Fruit fly (Drosophila melanogaster) whole organism, embryonic: ENCODE data around the gene Pex5.

Source experiments
- Abd-B ChIP-seq: fragments of 200-800 bp; sonication (Bioruptor generic); optimal IDR thresholded peaks from 2 replicates; lab custom pipeline; 2018; ENCODE audit warnings: missing biosample characterization, mild to moderate bottlenecking, missing genetic modification characterization, moderate library complexity
- Antp ChIP-seq: fragments of 200-800 bp; sonication (Bioruptor generic); optimal IDR thresholded peaks from 3 replicates; lab custom pipeline; 2016; ENCODE audit warnings: missing biosample characterization, missing genetic modification characterization
- Atf-2 ChIP-seq: fragments of 200-800 bp; sonication (Bioruptor generic); optimal IDR thresholded peaks from 2 replicates; lab custom pipeline; 2016; ENCODE audit warnings: missing biosample characterization, missing genetic modification characterization
- B-H1 ChIP-seq: fragments of 200-800 bp; sonication (Bioruptor generic); IDR thresholded peaks from 3 replicates; pipeline ENCODE4 v1.3.6; 2022; ENCODE audit warnings: missing biosample characterization, missing genetic modification characterization
- Blimp-1 ChIP-seq: fragments of 200-800 bp; sonication (Bioruptor generic); optimal IDR thresholded peaks from 3 replicates; lab custom pipeline; 2018; ENCODE audit warnings: missing biosample characterization, missing genetic modification characterization, mild to moderate bottlenecking, moderate library complexity, missing genetic modification reagents
- Bteb2 ChIP-seq: fragments of 200-800 bp; sonication (Bioruptor generic); optimal IDR thresholded peaks from 2 replicates; lab custom pipeline; 2016; ENCODE audit warnings: missing biosample characterization, missing genetic modification characterization
- CG10209 ChIP-seq: fragments of 200-800 bp; sonication (Bioruptor generic); optimal IDR thresholded peaks from 3 replicates; lab custom pipeline; 2017; ENCODE audit warnings: missing biosample characterization, mild to moderate bottlenecking, missing genetic modification characterization, missing genetic modification reagents
- CG10366 ChIP-seq: fragments of 200-800 bp; sonication (Bioruptor generic); IDR thresholded peaks from 2 replicates; pipeline ENCODE4 v1.3.6; 2022; ENCODE audit warnings: missing biosample characterization, missing genetic modification characterization
- CG11398 ChIP-seq: fragments of 200-800 bp; sonication (Bioruptor generic); optimal IDR thresholded peaks from 2 replicates; lab custom pipeline; 2016; ENCODE audit warnings: missing biosample characterization, missing genetic modification characterization
- CG11504 ChIP-seq: fragments of 200-800 bp; sonication (Bioruptor generic); optimal IDR thresholded peaks from 3 replicates; lab custom pipeline; 2019; ENCODE audit warnings: missing biosample characterization, mild to moderate bottlenecking, missing genetic modification characterization, moderate library complexity
- CG13424 ChIP-seq: fragments of 200-800 bp; sonication (Bioruptor generic); optimal IDR thresholded peaks from 2 replicates; lab custom pipeline; 2019; ENCODE audit warnings: missing biosample characterization, mild to moderate bottlenecking, missing genetic modification characterization, moderate library complexity
- CG14710 ChIP-seq: fragments of 200-800 bp; sonication (Bioruptor generic); optimal IDR thresholded peaks from 3 replicates; lab custom pipeline; 2019; ENCODE audit warnings: missing biosample characterization, mild to moderate bottlenecking, missing genetic modification characterization, moderate library complexity
- CG15011 ChIP-seq: fragments of 200-800 bp; sonication (Bioruptor generic); optimal IDR thresholded peaks from 3 replicates; lab custom pipeline; 2018; ENCODE audit warnings: missing biosample characterization, mild to moderate bottlenecking, missing genetic modification characterization
- CG17912 ChIP-seq: fragments of 200-800 bp; sonication (Bioruptor generic); optimal IDR thresholded peaks from 2 replicates; lab custom pipeline; 2018; ENCODE audit warnings: missing biosample characterization, mild to moderate bottlenecking, missing genetic modification characterization
- CG18599 ChIP-seq: fragments of 200-800 bp; sonication (Bioruptor generic); optimal IDR thresholded peaks from 3 replicates; lab custom pipeline; 2017; ENCODE audit warnings: missing biosample characterization, missing genetic modification characterization, mild to moderate bottlenecking, moderate library complexity, missing genetic modification reagents
- CG2116 ChIP-seq: fragments of 200-800 bp; sonication (Bioruptor generic); optimal IDR thresholded peaks from 3 replicates; lab custom pipeline; 2018; ENCODE audit warnings: missing biosample characterization, mild to moderate bottlenecking, missing genetic modification characterization
- CG31388 ChIP-seq: fragments of 200-800 bp; sonication (Bioruptor generic); optimal IDR thresholded peaks from 2 replicates; lab custom pipeline; 2016; ENCODE audit warnings: missing biosample characterization, missing genetic modification characterization
- CG4617 ChIP-seq: fragments of 200-800 bp; sonication (Bioruptor generic); optimal IDR thresholded peaks from 3 replicates; lab custom pipeline; 2016; ENCODE audit warnings: missing biosample characterization, missing genetic modification characterization, borderline replicate concordance
- CG6272 ChIP-seq: fragments of 200-800 bp; sonication (Bioruptor generic); IDR thresholded peaks from 2 replicates; pipeline ENCODE4 v1.3.6; 2022; ENCODE audit warnings: missing biosample characterization, missing genetic modification characterization
- CG8478 ChIP-seq: fragments of >200 bp; optimal IDR thresholded peaks from 2 replicates; lab custom pipeline; 2018
- CG8924 ChIP-seq: fragments of 200-800 bp; optimal IDR thresholded peaks from 3 replicates; lab custom pipeline; 2019; ENCODE audit warnings: missing biosample characterization, mild to moderate bottlenecking, missing genetic modification characterization, moderate library complexity
- Dll ChIP-seq: fragments of 200-800 bp; sonication (Bioruptor generic); IDR thresholded peaks from 4 replicates; pipeline ENCODE4 v1.3.6; 2022; ENCODE audit warnings: missing biosample characterization, missing genetic modification characterization; ENCODE audit not compliant: partially characterized antibody
- Drgx ChIP-seq: fragments of 200-800 bp; sonication (Bioruptor generic); IDR thresholded peaks from 2 replicates; pipeline ENCODE4 v1.3.6; 2022; ENCODE audit warnings: missing biosample characterization, missing genetic modification characterization
- Mes4 ChIP-seq: fragments of 200-800 bp; sonication (Bioruptor generic); optimal IDR thresholded peaks from 2 replicates; lab custom pipeline; 2016; ENCODE audit warnings: missing biosample characterization, missing genetic modification characterization
- NC2α ChIP-seq: fragments of 200-800 bp; sonication (Bioruptor generic); optimal IDR thresholded peaks from 2 replicates; lab custom pipeline; 2016; ENCODE audit warnings: missing biosample characterization, missing genetic modification characterization
- Oaz ChIP-seq: fragments of 200-800 bp; sonication (Bioruptor generic); IDR thresholded peaks from 2 replicates; pipeline ENCODE4 v1.3.6; 2022; ENCODE audit warnings: missing biosample characterization, missing genetic modification characterization
- Opbp ChIP-seq: fragments of 200-800 bp; sonication (Bioruptor generic); IDR thresholded peaks from 3 replicates; pipeline ENCODE4 v1.3.6; 2022; ENCODE audit warnings: missing biosample characterization, missing genetic modification characterization; ENCODE audit not compliant: partially characterized antibody
- Sox102F ChIP-seq: fragments of 200-800 bp; sonication (Bioruptor generic); optimal IDR thresholded peaks from 2 replicates; lab custom pipeline; 2018; ENCODE audit warnings: missing biosample characterization, mild to moderate bottlenecking, missing genetic modification characterization, moderate library complexity
- Stat92E ChIP-seq, 3 experiments: fragments of >200 bp in 2 of 3; fragments of 200-800 bp in 1 of 3; sonication (Bioruptor generic) in 1 of 3; optimal IDR thresholded peaks; 2 replicates each; lab custom pipeline; 2017 to 2019; ENCODE audit warnings: missing biosample characterization in 3 of 3, missing genetic modification characterization in 3 of 3, mild to moderate bottlenecking in 1 of 3, moderate library complexity in 1 of 3
- abd-A ChIP-seq: fragments of 200-800 bp; sonication (Bioruptor generic); optimal IDR thresholded peaks from 3 replicates; lab custom pipeline; 2019; ENCODE audit warnings: missing biosample characterization, mild to moderate bottlenecking, missing genetic modification characterization, moderate library complexity
- amos ChIP-seq: fragments of 200-800 bp; sonication (Bioruptor generic); IDR thresholded peaks from 2 replicates; pipeline ENCODE4 v1.3.6; 2022; ENCODE audit warnings: missing biosample characterization, missing genetic modification characterization; ENCODE audit not compliant: partially characterized antibody
- ato ChIP-seq: fragments of 200-800 bp; sonication (Bioruptor generic); IDR thresholded peaks from 2 replicates; pipeline ENCODE4 v1.3.6; 2022; ENCODE audit warnings: missing biosample characterization, missing genetic modification characterization; ENCODE audit not compliant: partially characterized antibody
- bbx ChIP-seq: fragments of 200-800 bp; sonication (Bioruptor generic); IDR thresholded peaks from 2 replicates; pipeline ENCODE4 v1.3.6; 2022; ENCODE audit warnings: missing biosample characterization, missing genetic modification characterization; ENCODE audit not compliant: partially characterized antibody
- bigmax ChIP-seq: fragments of 200-800 bp; sonication (Bioruptor generic); optimal IDR thresholded peaks from 2 replicates; lab custom pipeline; 2018; ENCODE audit warnings: missing biosample characterization, mild to moderate bottlenecking, missing genetic modification characterization
- corto ChIP-seq: fragments of 200-800 bp; sonication (Bioruptor generic); optimal IDR thresholded peaks from 2 replicates; lab custom pipeline; 2016; ENCODE audit warnings: missing biosample characterization, mild to moderate bottlenecking, missing genetic modification characterization, moderate library complexity
- crol ChIP-seq: fragments of 200-800 bp; sonication (Bioruptor generic); IDR thresholded peaks from 2 replicates; pipeline ENCODE4 v1.3.6; 2022; ENCODE audit warnings: missing biosample characterization, missing genetic modification characterization
- gce ChIP-seq: fragments of 200-800 bp; sonication (Bioruptor generic); IDR thresholded peaks from 3 replicates; pipeline ENCODE4 v1.3.6; 2022; ENCODE audit warnings: missing biosample characterization, missing genetic modification characterization
- kay ChIP-seq: fragments of 200-800 bp; sonication (Bioruptor generic); optimal IDR thresholded peaks from 2 replicates; lab custom pipeline; 2016; ENCODE audit warnings: missing biosample characterization, missing genetic modification characterization
- luna ChIP-seq: fragments of 200-800 bp; sonication (Bioruptor generic); optimal IDR thresholded peaks from 2 replicates; lab custom pipeline; 2016; ENCODE audit warnings: missing biosample characterization, missing genetic modification characterization
- nerfin-1 ChIP-seq: fragments of 200-800 bp; sonication (Bioruptor generic); optimal IDR thresholded peaks from 3 replicates; lab custom pipeline; 2019; ENCODE audit warnings: missing biosample characterization, mild to moderate bottlenecking, missing genetic modification characterization, moderate library complexity
- nerfin-2 ChIP-seq: fragments of 200-800 bp; sonication (Bioruptor generic); IDR thresholded peaks from 2 replicates; pipeline ENCODE4 v1.3.6; 2022; ENCODE audit warnings: missing biosample characterization, missing genetic modification characterization; ENCODE audit not compliant: partially characterized antibody
- ranshi ChIP-seq: fragments of 200-800 bp; sonication (Bioruptor generic); IDR thresholded peaks from 2 replicates; pipeline ENCODE4 v1.3.6; 2022; ENCODE audit warnings: missing biosample characterization, missing genetic modification characterization
- slbo ChIP-seq: fragments of 200-800 bp; sonication (Bioruptor generic); IDR thresholded peaks from 2 replicates; pipeline ENCODE4 v1.3.6; 2022; ENCODE audit warnings: missing biosample characterization, missing genetic modification characterization
- sqz ChIP-seq: fragments of 200-800 bp; sonication (Bioruptor generic); optimal IDR thresholded peaks from 3 replicates; lab custom pipeline; 2018; ENCODE audit warnings: missing biosample characterization, mild to moderate bottlenecking, missing genetic modification characterization
- tap ChIP-seq: fragments of 200-800 bp; optimal IDR thresholded peaks from 3 replicates; lab custom pipeline; 2019; ENCODE audit warnings: missing biosample characterization, mild to moderate bottlenecking, missing genetic modification characterization, moderate library complexity
- tgo ChIP-seq: fragments of 200-800 bp; sonication (Bioruptor generic); IDR thresholded peaks from 3 replicates; pipeline ENCODE4 v1.3.6; 2022; ENCODE audit warnings: missing biosample characterization, missing genetic modification characterization
- vvl ChIP-seq: fragments of 200-800 bp; sonication (Bioruptor generic); IDR thresholded peaks from 2 replicates; pipeline ENCODE4 v1.3.6; 2022; ENCODE audit warnings: missing biosample characterization, missing genetic modification characterization
- wdn ChIP-seq: fragments of 200-800 bp; sonication (Bioruptor generic); IDR thresholded peaks from 2 replicates; pipeline ENCODE4 v1.3.6; 2022; ENCODE audit warnings: missing biosample characterization, missing genetic modification characterization
- yki ChIP-seq: fragments of >200 bp; optimal IDR thresholded peaks from 3 replicates; lab custom pipeline; 2018
- zen ChIP-seq: fragments of 200-800 bp; sonication (Bioruptor generic); optimal IDR thresholded peaks from 3 replicates; lab custom pipeline; 2018; ENCODE audit warnings: missing biosample characterization, mild to moderate bottlenecking, missing genetic modification characterization, moderate library complexity

Pex5 gene

DNA sequence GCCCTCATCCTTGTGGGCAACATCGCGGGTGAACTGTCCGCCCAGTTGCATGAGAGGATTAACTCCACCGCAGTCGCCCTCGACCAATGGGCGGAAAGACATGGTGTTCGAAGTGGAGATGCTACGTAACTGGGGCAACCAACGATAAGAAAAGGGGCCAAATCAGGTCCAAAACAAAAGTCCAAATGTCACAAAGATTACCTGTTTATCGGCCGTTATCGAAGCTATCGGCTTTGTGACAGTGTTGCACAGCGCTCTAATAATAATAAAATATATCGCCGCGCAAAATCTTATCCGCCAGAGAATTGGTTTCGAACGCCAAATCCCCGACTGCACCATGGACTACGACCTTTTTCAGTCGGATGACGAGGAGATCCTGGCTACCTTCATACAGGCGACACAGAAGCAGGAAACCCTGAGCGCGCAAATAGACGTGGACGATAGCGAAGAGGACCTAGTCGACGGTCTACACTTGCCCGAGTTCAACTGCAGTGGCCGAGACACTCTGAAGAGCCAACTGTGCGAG lies at the start of gene Pex5, which contains the start of gene CG14803 (continued):
- no peak for TF ChIP-seq Stat92E (GFP tag; optimal IDR thresholded peaks at IDR 0.05; lab: Kevin White, UChicago)
- peak; percentile 41 for TF ChIP-seq CG4617
- no peak for TF ChIP-seq Drgx (GFP tag; lab: Robert Waterston, UW)
- TF ChIP-seq luna (GFP tag; lab: Kevin White, UChicago): no peak
- no peak for TF ChIP-seq tgo (GFP tag; lab: Robert Waterston, UW)
- no peak for TF ChIP-seq crol (GFP tag; lab: Robert Waterston, UW)
- TF ChIP-seq Dll (GFP tag; lab: Robert Waterston, UW): peak; percentile 57; the same call in 2 of the 4 replicates
- no peak for TF ChIP-seq ranshi (GFP tag; lab: Robert Waterston, UW)
- TF ChIP-seq CG15011 (GFP tag; lab: Kevin White, UChicago): no peak
- TF ChIP-seq wdn (GFP tag; lab: Robert Waterston, UW): no peak
- no peak for TF ChIP-seq zen (tag; lab: Kevin White, UChicago)
- TF ChIP-seq abd-A: no peak
- no peak for TF ChIP-seq CG13424
- TF ChIP-seq bbx (GFP tag; lab: Robert Waterston, UW): peak; percentile 68; the same call in 1 of the 2 replicates
- TF ChIP-seq CG14710: no peak
- no peak for TF ChIP-seq CG17912 (GFP tag; lab: Kevin White, UChicago)
- no peak for TF ChIP-seq CG31388
- TF ChIP-seq CG8924 (tag; lab: Kevin White, UChicago): no peak
- no peak for TF ChIP-seq Abd-B (GFP tag; lab: Kevin White, UChicago)
- no peak for TF ChIP-seq Oaz
- no peak for TF ChIP-seq Atf-2 (GFP tag; lab: Kevin White, UChicago)
- TF ChIP-seq B-H1 (GFP tag; lab: Robert Waterston, UW): no peak
- no peak for TF ChIP-seq NC2α (GFP tag; lab: Kevin White, UChicago)
- no peak for TF ChIP-seq CG6272 (GFP tag; lab: Robert Waterston, UW)
- TF ChIP-seq vvl: no peak
- peak; percentile 67; the same call in 2 of the 3 replicates for TF ChIP-seq Opbp
- TF ChIP-seq gce (GFP tag; lab: Robert Waterston, UW): no peak
- no peak for TF ChIP-seq Mes4 (GFP tag; lab: Kevin White, UChicago)
- TF ChIP-seq corto: no peak
- TF ChIP-seq sqz (GFP tag; lab: Kevin White, UChicago): no peak
- TF ChIP-seq CG2116 (GFP tag; lab: Kevin White, UChicago): peak; percentile 59
- no peak for TF ChIP-seq Antp (GFP tag; lab: Kevin White, UChicago)
- no peak for TF ChIP-seq nerfin-1 (tag; lab: Kevin White, UChicago)
- no peak for TF ChIP-seq Bteb2 (GFP tag; lab: Kevin White, UChicago)
- no peak for TF ChIP-seq bigmax
- no peak for TF ChIP-seq CG18599 (GFP tag; lab: Kevin White, UChicago)
- TF ChIP-seq kay (GFP tag; lab: Kevin White, UChicago): no peak
- TF ChIP-seq CG8478 (lab: Kevin White, UChicago): no peak
- no peak for TF ChIP-seq CG11504
- TF ChIP-seq slbo (GFP tag; lab: Robert Waterston, UW): 0 out of 2 replicates have a peak, but pooled peaks have one; percentile 12
- TF ChIP-seq amos (GFP tag; lab: Robert Waterston, UW): peak; percentile 59; the same call in 1 of the 2 replicates
- TF ChIP-seq yki (lab: Kevin White, UChicago): no peak
- TF ChIP-seq CG11398 (GFP tag; lab: Kevin White, UChicago): no peak
- TF ChIP-seq nerfin-2: no peak
- no peak for TF ChIP-seq Sox102F (GFP tag; lab: Kevin White, UChicago)
- no peak for TF ChIP-seq tap (tag; lab: Kevin White, UChicago)
- TF ChIP-seq ato (GFP tag; lab: Robert Waterston, UW): peak; percentile 38
- TF ChIP-seq Blimp-1 (GFP tag; lab: Kevin White, UChicago): no peak
- no peak for TF ChIP-seq CG10366 (GFP tag; lab: Robert Waterston, UW)
- TF ChIP-seq CG10209 (GFP tag; lab: Kevin White, UChicago): no peak
